Fruit fly (Drosophila melanogaster): ENCODE data around the gene CG31523.

DNA sequence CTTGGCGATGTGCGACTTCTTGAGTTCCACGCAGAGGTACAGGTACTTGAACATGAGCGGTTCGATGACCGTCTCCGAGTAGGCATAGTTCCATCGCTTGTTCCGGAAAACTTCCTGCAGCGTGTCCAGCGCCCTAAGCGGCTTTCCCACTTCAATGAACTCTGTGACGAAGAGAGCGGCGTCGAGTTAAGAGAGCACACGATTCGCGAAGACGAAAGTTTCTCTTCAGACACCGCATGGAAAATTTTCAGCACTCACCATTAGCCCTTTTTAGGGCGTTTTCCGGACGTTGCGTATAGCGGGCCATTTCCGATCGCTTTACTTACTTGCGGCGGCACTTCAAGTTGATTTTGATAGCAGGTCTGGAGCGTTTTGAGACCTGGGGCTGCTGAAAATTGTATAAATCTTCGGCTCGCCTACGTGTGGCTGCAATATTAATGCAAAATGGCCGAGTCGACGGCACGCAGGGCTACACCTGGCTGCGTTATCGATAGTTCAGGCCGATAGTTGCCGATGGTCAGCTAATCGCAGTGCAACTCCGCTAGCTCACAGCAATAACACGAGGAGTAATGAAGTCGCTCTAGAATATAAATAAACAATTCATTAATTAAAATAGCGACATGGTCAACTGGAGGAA is 45.4 kb downstream of the CG31523 start, which contains the start of the genes eIF3a and CG1074:
- TF ChIP-seq psq (optimal IDR thresholded peaks at IDR 0.05) (no peak), Myc (optimal IDR thresholded peaks at IDR 0.05) (no peak), h (optimal IDR thresholded peaks at IDR 0.05) (no peak), ttk (optimal IDR thresholded peaks at IDR 0.05) (no peak), insv (optimal IDR thresholded peaks at IDR 0.05) (no peak), Sin3A (optimal IDR thresholded peaks at IDR 0.05) (no peak)
